Fruit fly (Drosophila melanogaster) whole organism, wandering third instar larva: ENCODE measurements around the gene CG32271.

Experiments
- Abd-B ChIP-seq: fragments of >200 bp; optimal IDR thresholded peaks from 2 replicates; lab custom pipeline; 2017; ENCODE audit warnings: missing biosample characterization, missing genetic modification characterization
- CG32264 ChIP-seq: fragments of 200-800 bp; sonication (Bioruptor generic); optimal IDR thresholded peaks from 2 replicates; lab custom pipeline; 2016; ENCODE audit warnings: missing biosample characterization, missing genetic modification characterization
- CG9705 ChIP-seq: fragments of 200-800 bp; sonication (Bioruptor generic); optimal IDR thresholded peaks from 2 replicates; lab custom pipeline; 2018; ENCODE audit warnings: missing biosample characterization, mild to moderate bottlenecking, missing genetic modification characterization
- CrebA ChIP-seq: fragments of 200-800 bp; sonication (Bioruptor generic); optimal IDR thresholded peaks from 2 replicates; lab custom pipeline; 2016; ENCODE audit warnings: missing biosample characterization, mild to moderate bottlenecking, missing genetic modification characterization, borderline replicate concordance
- Dfd ChIP-seq: fragments of >200 bp; optimal IDR thresholded peaks from 2 replicates; lab custom pipeline; 2017; ENCODE audit warnings: missing biosample characterization, missing genetic modification characterization
- Dif ChIP-seq: fragments of 200-275, 200-300 bp; sonication (Bioruptor generic); optimal IDR thresholded peaks from 2 replicates; lab custom pipeline; 2018; ENCODE audit warnings: missing biosample characterization, missing genetic modification characterization; ENCODE audit not compliant: partially characterized antibody
- GATAd ChIP-seq: sonication (Bioruptor generic); optimal IDR thresholded peaks from 2 replicates; lab custom pipeline; 2016; ENCODE audit warnings: missing biosample characterization, missing genetic modification characterization
- HLH106 ChIP-seq: fragments of 200-800 bp; optimal IDR thresholded peaks from 3 replicates; lab custom pipeline; 2019; ENCODE audit warnings: missing biosample characterization, mild to moderate bottlenecking, missing genetic modification characterization, moderate library complexity
- Hnf4 ChIP-seq: fragments of 200-800 bp; sonication (Bioruptor generic); optimal IDR thresholded peaks from 2 replicates; lab custom pipeline; 2016; ENCODE audit warnings: missing biosample characterization, mild to moderate bottlenecking, missing genetic modification characterization
- Hr78 ChIP-seq: fragments of >200 bp; optimal IDR thresholded peaks from 2 replicates; lab custom pipeline; 2017; ENCODE audit warnings: missing biosample characterization, missing genetic modification characterization
- Hr83 ChIP-seq: fragments of 200-300 bp; sonication (Bioruptor generic); optimal IDR thresholded peaks from 2 replicates; lab custom pipeline; 2016; ENCODE audit warnings: missing biosample characterization, mild to moderate bottlenecking, missing genetic modification characterization, moderate library complexity; ENCODE audit not compliant: poor library complexity, severe bottlenecking
- Jra ChIP-seq: sonication (Bioruptor generic); optimal IDR thresholded peaks from 2 replicates; lab custom pipeline; 2016; ENCODE audit warnings: missing biosample characterization, missing genetic modification characterization
- Mio ChIP-seq: sonication (Bioruptor generic); optimal IDR thresholded peaks from 2 replicates; lab custom pipeline; 2016; ENCODE audit warnings: missing biosample characterization, missing genetic modification characterization
- Myc ChIP-seq: fragments of >200 bp; optimal IDR thresholded peaks from 2 replicates; lab custom pipeline; 2017
- N ChIP-seq: fragments of >200 bp; optimal IDR thresholded peaks from 2 replicates; lab custom pipeline; 2018; ENCODE audit warnings: missing biosample characterization, missing external identifiers, missing genetic modification characterization
- OdsH ChIP-seq: fragments of 200-800 bp; sonication (Bioruptor generic); optimal IDR thresholded peaks from 2 replicates; lab custom pipeline; 2016; ENCODE audit warnings: missing biosample characterization, mild to moderate bottlenecking, missing genetic modification characterization
- Rel ChIP-seq, 2 experiments: fragments of 200-800 bp; sonication (Bioruptor generic) in 1 of 2; optimal IDR thresholded peaks; 2 replicates in 1 of 2; 3 replicates in 1 of 2; lab custom pipeline; 2016 to 2019; ENCODE audit warnings: mild to moderate bottlenecking in 2 of 2, missing biosample characterization in 2 of 2, missing genetic modification characterization in 2 of 2, moderate library complexity in 1 of 2
- Sp1 ChIP-seq: fragments of 200-800 bp; sonication (Bioruptor generic); optimal IDR thresholded peaks from 3 replicates; lab custom pipeline; 2019; ENCODE audit warnings: missing biosample characterization, mild to moderate bottlenecking, missing genetic modification characterization, moderate library complexity
- Vsx2 ChIP-seq: fragments of 200-300, 225-300 bp; sonication (Bioruptor generic); optimal IDR thresholded peaks from 2 replicates; lab custom pipeline; 2018; ENCODE audit warnings: missing biosample characterization, missing genetic modification characterization; ENCODE audit not compliant: partially characterized antibody
- br ChIP-seq: fragments of 200-800 bp; sonication (Bioruptor generic); optimal IDR thresholded peaks from 2 replicates; lab custom pipeline; 2016; ENCODE audit warnings: missing biosample characterization, missing genetic modification characterization
- brk ChIP-seq: fragments of 200-800 bp; sonication (Bioruptor generic); optimal IDR thresholded peaks from 2 replicates; lab custom pipeline; 2016; ENCODE audit warnings: missing biosample characterization, mild to moderate bottlenecking, missing genetic modification characterization
- dl ChIP-seq, 2 experiments: fragments of 175-275, 200-275 bp in 1 of 2; fragments of 200-275 bp in 1 of 2; sonication (Bioruptor generic); optimal IDR thresholded peaks; lab custom pipeline; 2018; ENCODE audit warnings: mild to moderate bottlenecking in 2 of 2, missing biosample characterization in 2 of 2, missing genetic modification characterization in 2 of 2, moderate library complexity in 2 of 2; ENCODE audit not compliant: partially characterized antibody in 2 of 2, insufficient read depth in 1 of 2
- dmrt93B ChIP-seq: fragments of 200-800 bp; sonication (Bioruptor generic); optimal IDR thresholded peaks from 2 replicates; lab custom pipeline; 2018; ENCODE audit warnings: missing biosample characterization, mild to moderate bottlenecking, missing genetic modification characterization
- dsf ChIP-seq: sonication (Bioruptor generic); optimal IDR thresholded peaks from 2 replicates; lab custom pipeline; 2016; ENCODE audit warnings: missing biosample characterization, missing genetic modification characterization, borderline replicate concordance
- ey ChIP-seq: fragments of 200-800 bp; sonication (Bioruptor generic); optimal IDR thresholded peaks from 2 replicates; lab custom pipeline; 2016; ENCODE audit warnings: missing biosample characterization, missing genetic modification characterization
- foxo ChIP-seq, 2 experiments: fragments of 200-800 bp; sonication (Bioruptor generic); optimal IDR thresholded peaks; 2 replicates in 1 of 2; 3 replicates in 1 of 2; lab custom pipeline; 2016 to 2017; ENCODE audit warnings: missing biosample characterization in 2 of 2, missing genetic modification characterization in 2 of 2
- fru ChIP-seq: fragments of 200-800 bp; sonication (Bioruptor generic); optimal IDR thresholded peaks from 3 replicates; lab custom pipeline; 2016; ENCODE audit warnings: missing biosample characterization, mild to moderate bottlenecking, missing genetic modification characterization
- h ChIP-seq: fragments of 200-800 bp; sonication (Bioruptor generic); optimal IDR thresholded peaks from 3 replicates; lab custom pipeline; 2016; ENCODE audit warnings: missing biosample characterization, mild to moderate bottlenecking, missing genetic modification characterization
- jim ChIP-seq: fragments of 175-275, 200-325 bp; sonication (Bioruptor generic); optimal IDR thresholded peaks from 2 replicates; lab custom pipeline; 2016; ENCODE audit warnings: missing biosample characterization, mild to moderate bottlenecking, missing genetic modification characterization
- lola ChIP-seq: fragments of >200 bp; optimal IDR thresholded peaks from 2 replicates; lab custom pipeline; 2017; ENCODE audit warnings: missing biosample characterization, missing genetic modification characterization
- pan ChIP-seq: fragments of >200 bp; optimal IDR thresholded peaks from 2 replicates; lab custom pipeline; 2017
- psq ChIP-seq: fragments of 200-800 bp; sonication (Bioruptor generic); optimal IDR thresholded peaks from 3 replicates; lab custom pipeline; 2017; ENCODE audit warnings: missing biosample characterization, mild to moderate bottlenecking, missing genetic modification characterization, moderate library complexity
- rgr ChIP-seq: fragments of 200-800 bp; sonication (Bioruptor generic); optimal IDR thresholded peaks from 3 replicates; lab custom pipeline; 2016; ENCODE audit warnings: missing biosample characterization, mild to moderate bottlenecking, missing genetic modification characterization
- sage ChIP-seq: fragments of 200-800 bp; sonication (Bioruptor generic); optimal IDR thresholded peaks from 2 replicates; lab custom pipeline; 2016; ENCODE audit warnings: missing biosample characterization, mild to moderate bottlenecking, missing genetic modification characterization
- sv ChIP-seq: fragments of 200-800 bp; sonication (Bioruptor generic); optimal IDR thresholded peaks from 3 replicates; lab custom pipeline; 2016; ENCODE audit warnings: missing biosample characterization, missing genetic modification characterization
- tai ChIP-seq: sonication (Bioruptor generic); optimal IDR thresholded peaks from 2 replicates; lab custom pipeline; 2016; ENCODE audit warnings: missing biosample characterization, missing genetic modification characterization
- usp ChIP-seq: fragments of >200 bp; optimal IDR thresholded peaks from 2 replicates; lab custom pipeline; 2017; ENCODE audit warnings: missing biosample characterization, missing genetic modification characterization
- woc ChIP-seq: sonication (Bioruptor generic); optimal IDR thresholded peaks from 2 replicates; lab custom pipeline; 2016; ENCODE audit warnings: missing biosample characterization, mild to moderate bottlenecking, missing genetic modification characterization

The CG32271 gene

dm6 chr3L:3203062-3203461 is at the start of gene CG32271:
TSS of gene CG32271 (minus strand) at chr3L:3203162.
- TF ChIP-seq dl (GFP tag; optimal IDR thresholded peaks at IDR 0.05; lab: Kevin White, UChicago; ENCODE audit: insufficient read depth in 1 of 2, partially characterized antibody in 2 of 2), result no peak
- no peak for TF ChIP-seq usp
- TF ChIP-seq h, result no peak
- no peak for TF ChIP-seq woc (GFP tag; lab: Kevin White, UChicago)
- no peak for TF ChIP-seq ey
- no peak for TF ChIP-seq GATAd (GFP tag; lab: Kevin White, UChicago)

dm6 chr3L:3251659-3252490 is 48.9 kb upstream of the CG32271 start:
- TF ChIP-seq Hr78 (GFP tag; lab: Kevin White, UChicago) (no peak), psq (peak; percentile 74), N (GFP tag; lab: Kevin White, UChicago) (no peak), Jra (peak; percentile 41), Myc (lab: Kevin White, UChicago) (no peak), dsf (GFP tag; lab: Kevin White, UChicago) (peak; percentile 40), sv (no peak), brk (GFP tag; lab: Kevin White, UChicago) (peak; percentile 79), dmrt93B (GFP tag; lab: Kevin White, UChicago) (no peak), CrebA (peak; percentile 62), br (peak; percentile 35), Abd-B (GFP tag; lab: Kevin White, UChicago) (no peak), Sp1 (GFP tag; lab: Kevin White, UChicago) (no peak), sage (GFP tag; lab: Kevin White, UChicago) (no peak), lola (no peak), HLH106 (tag; lab: Kevin White, UChicago) (no peak), Dfd (no peak), woc (GFP tag; lab: Kevin White, UChicago) (peak; percentile 26), foxo (GFP tag; optimal IDR thresholded peaks at IDR 0.05; lab: Kevin White, UChicago) (no peak), Vsx2 (GFP tag; lab: Kevin White, UChicago) (peak; percentile 24), jim (no peak), pan (lab: Kevin White, UChicago) (no peak), OdsH (no peak), Rel (GFP tag; optimal IDR thresholded peaks at IDR 0.05; lab: Kevin White, UChicago) (no peak), Rel (tag; optimal IDR thresholded peaks at IDR 0.05; lab: Kevin White, UChicago) (peak; percentile 29), CG32264 (GFP tag; lab: Kevin White, UChicago) (no peak), CG9705 (no peak), h (peak; percentile 27), tai (GFP tag; lab: Kevin White, UChicago) (peak; percentile 29), usp (no peak), fru (GFP tag; lab: Kevin White, UChicago) (peak; percentile 26), dl (GFP tag; optimal IDR thresholded peaks at IDR 0.05; lab: Kevin White, UChicago; ENCODE audit: insufficient read depth in 1 of 2, partially characterized antibody in 2 of 2) (no peak), Hnf4 (peak; percentile 70), rgr (GFP tag; lab: Kevin White, UChicago) (peak; percentile 1), ey (no peak), GATAd (GFP tag; lab: Kevin White, UChicago) (peak; percentile 16), Mio (GFP tag; lab: Kevin White, UChicago) (no peak), Dif (GFP tag; lab: Kevin White, UChicago) (no peak), Hr83 (GFP tag; lab: Kevin White, UChicago) (peak; percentile 18)
- TF ChIP-seq, all 38 proteins: peak for 16
